Fruit fly (Drosophila melanogaster) whole organism, embryonic: ENCODE measurements around the gene Girdin.
A peak's percentile ranks its signal among the peaks of the same experiment; 100 is the strongest.

ENCODE experiments used
- ATbp ChIP-seq: fragments of 200-800 bp; sonication (Bioruptor generic); optimal IDR thresholded peaks from 2 replicates; lab custom pipeline; 2017; ENCODE audit warnings: missing biosample characterization, mild to moderate bottlenecking, missing genetic modification characterization, missing genetic modification reagents
- Antp ChIP-seq: fragments of 200-800 bp; sonication (Bioruptor generic); optimal IDR thresholded peaks from 3 replicates; lab custom pipeline; 2016; ENCODE audit warnings: missing biosample characterization, missing genetic modification characterization
- CG10209 ChIP-seq: fragments of 200-800 bp; sonication (Bioruptor generic); optimal IDR thresholded peaks from 3 replicates; lab custom pipeline; 2017; ENCODE audit warnings: missing biosample characterization, mild to moderate bottlenecking, missing genetic modification characterization, missing genetic modification reagents
- CG11093 ChIP-seq: fragments of 200-800 bp; sonication (Bioruptor generic); IDR thresholded peaks from 3 replicates; pipeline ENCODE4 v1.3.6; 2022; ENCODE audit warnings: missing biosample characterization, missing genetic modification characterization
- CG14710 ChIP-seq: fragments of 200-800 bp; sonication (Bioruptor generic); optimal IDR thresholded peaks from 3 replicates; lab custom pipeline; 2019; ENCODE audit warnings: missing biosample characterization, mild to moderate bottlenecking, missing genetic modification characterization, moderate library complexity
- CG15011 ChIP-seq: fragments of 200-800 bp; sonication (Bioruptor generic); optimal IDR thresholded peaks from 3 replicates; lab custom pipeline; 2018; ENCODE audit warnings: missing biosample characterization, mild to moderate bottlenecking, missing genetic modification characterization
- CG1529 ChIP-seq: fragments of 200-800 bp; sonication (Bioruptor generic); optimal IDR thresholded peaks from 3 replicates; lab custom pipeline; 2018; ENCODE audit warnings: missing biosample characterization, missing genetic modification characterization
- CG1602 ChIP-seq: fragments of 200-800 bp; sonication (Bioruptor generic); optimal IDR thresholded peaks from 3 replicates; lab custom pipeline; 2016; ENCODE audit warnings: missing biosample characterization, missing genetic modification characterization
- CG16779 ChIP-seq: fragments of 200-800 bp; sonication (Bioruptor generic); IDR thresholded peaks from 2 replicates; pipeline ENCODE4 v1.3.6; 2022; ENCODE audit warnings: missing biosample characterization, missing genetic modification characterization
- CG17568 ChIP-seq: fragments of 200-800 bp; sonication (Bioruptor generic); optimal IDR thresholded peaks from 2 replicates; lab custom pipeline; 2018; ENCODE audit warnings: missing biosample characterization, mild to moderate bottlenecking, missing genetic modification characterization, moderate library complexity
- CG2116 ChIP-seq: fragments of 200-800 bp; sonication (Bioruptor generic); optimal IDR thresholded peaks from 3 replicates; lab custom pipeline; 2018; ENCODE audit warnings: missing biosample characterization, mild to moderate bottlenecking, missing genetic modification characterization
- CG32532 ChIP-seq: fragments of 200-800 bp; sonication (Bioruptor generic); IDR thresholded peaks from 2 replicates; pipeline ENCODE4 v1.3.6; 2022; ENCODE audit warnings: missing biosample characterization, missing genetic modification characterization
- CG4328 ChIP-seq: fragments of 200-800 bp; sonication (Bioruptor generic); optimal IDR thresholded peaks from 3 replicates; lab custom pipeline; 2017; ENCODE audit warnings: missing biosample characterization, missing genetic modification reagents, missing genetic modification characterization
- CG5245 ChIP-seq: fragments of 200-800 bp; sonication (Bioruptor generic); optimal IDR thresholded peaks from 3 replicates; lab custom pipeline; 2016; ENCODE audit warnings: missing biosample characterization, missing genetic modification characterization
- CG6683 ChIP-seq: fragments of 200-800 bp; sonication (Bioruptor generic); optimal IDR thresholded peaks from 2 replicates; lab custom pipeline; 2017; ENCODE audit warnings: missing biosample characterization, mild to moderate bottlenecking, missing genetic modification characterization, missing genetic modification reagents
- CG6854 ChIP-seq: fragments of 200-800 bp; sonication (Bioruptor generic); optimal IDR thresholded peaks from 3 replicates; lab custom pipeline; 2017; ENCODE audit warnings: missing biosample characterization, mild to moderate bottlenecking, missing genetic modification characterization
- CG7963 ChIP-seq: fragments of 200-800 bp; sonication (Bioruptor generic); IDR thresholded peaks from 3 replicates; pipeline ENCODE4 v1.3.6; 2022; ENCODE audit warnings: missing biosample characterization, missing genetic modification characterization; ENCODE audit not compliant: partially characterized antibody
- CG9437 ChIP-seq: fragments of 200-800 bp; sonication (Bioruptor generic); optimal IDR thresholded peaks from 2 replicates; lab custom pipeline; 2018; ENCODE audit warnings: missing biosample characterization, mild to moderate bottlenecking, missing genetic modification characterization
- CG9817 ChIP-seq: fragments of 200-800 bp; sonication (Bioruptor generic); optimal IDR thresholded peaks from 2 replicates; lab custom pipeline; 2018; ENCODE audit warnings: missing biosample characterization, mild to moderate bottlenecking, missing genetic modification characterization, moderate library complexity
- CHES-1-like ChIP-seq: fragments of 200-800 bp; sonication (Bioruptor generic); optimal IDR thresholded peaks from 2 replicates; lab custom pipeline; 2016; ENCODE audit warnings: missing biosample characterization, missing genetic modification characterization
- D ChIP-seq, 2 experiments: fragments of 200-800 bp in 1 of 2; fragments of >200 bp in 1 of 2; sonication (Bioruptor generic) in 1 of 2; optimal IDR thresholded peaks; 2 replicates in 1 of 2; 3 replicates in 1 of 2; lab custom pipeline; 2017; ENCODE audit warnings: mild to moderate bottlenecking in 1 of 2, missing biosample characterization in 1 of 2, missing genetic modification characterization in 1 of 2, missing genetic modification reagents in 1 of 2
- Gsc ChIP-seq: fragments of 200-800 bp; sonication (Bioruptor generic); IDR thresholded peaks from 2 replicates; pipeline ENCODE4 v1.3.6; 2022; ENCODE audit warnings: missing biosample characterization, missing genetic modification characterization
- NC2α ChIP-seq: fragments of 200-800 bp; sonication (Bioruptor generic); optimal IDR thresholded peaks from 2 replicates; lab custom pipeline; 2016; ENCODE audit warnings: missing biosample characterization, missing genetic modification characterization
- NFAT ChIP-seq: fragments of 200-800 bp; sonication (Bioruptor generic); IDR thresholded peaks from 2 replicates; pipeline ENCODE4 v1.3.6; 2022; ENCODE audit warnings: missing biosample characterization, missing genetic modification characterization
- Oaz ChIP-seq: fragments of 200-800 bp; sonication (Bioruptor generic); IDR thresholded peaks from 2 replicates; pipeline ENCODE4 v1.3.6; 2022; ENCODE audit warnings: missing biosample characterization, missing genetic modification characterization
- Scr ChIP-seq: fragments of 200-800 bp; sonication (Bioruptor generic); IDR thresholded peaks from 2 replicates; pipeline ENCODE4 v1.3.6; 2022; ENCODE audit warnings: missing biosample characterization, missing genetic modification characterization; ENCODE audit not compliant: partially characterized antibody
- TFAM ChIP-seq: fragments of 200-800 bp; sonication (Bioruptor generic); optimal IDR thresholded peaks from 2 replicates; lab custom pipeline; 2017; ENCODE audit warnings: missing biosample characterization, missing genetic modification characterization, inconsistent platforms
- aop ChIP-seq: fragments of 200-800 bp; sonication (Bioruptor generic); IDR thresholded peaks from 2 replicates; pipeline ENCODE4 v1.3.6; 2022; ENCODE audit warnings: missing biosample characterization, missing genetic modification characterization
- az2 ChIP-seq: fragments of 200-800 bp; sonication (Bioruptor generic); optimal IDR thresholded peaks from 3 replicates; lab custom pipeline; 2016; ENCODE audit warnings: missing biosample characterization, missing genetic modification characterization
- chn ChIP-seq: fragments of 200-800 bp; sonication (Bioruptor generic); optimal IDR thresholded peaks from 2 replicates; lab custom pipeline; 2016; ENCODE audit warnings: missing biosample characterization, missing genetic modification characterization
- ci ChIP-seq: fragments of 200-800 bp; sonication (Bioruptor generic); IDR thresholded peaks from 3 replicates; pipeline ENCODE4 v1.3.6; 2022; ENCODE audit warnings: missing biosample characterization, missing genetic modification characterization
- corto ChIP-seq: fragments of 200-800 bp; sonication (Bioruptor generic); optimal IDR thresholded peaks from 2 replicates; lab custom pipeline; 2016; ENCODE audit warnings: missing biosample characterization, mild to moderate bottlenecking, missing genetic modification characterization, moderate library complexity
- dati ChIP-seq: fragments of 200-800 bp; sonication (Bioruptor generic); IDR thresholded peaks from 2 replicates; pipeline ENCODE4 v1.3.6; 2022; ENCODE audit warnings: missing biosample characterization, missing genetic modification characterization
- dimm ChIP-seq: fragments of 200-800 bp; sonication (Bioruptor generic); IDR thresholded peaks from 2 replicates; pipeline ENCODE4 v1.3.6; 2022; ENCODE audit warnings: missing biosample characterization, missing genetic modification characterization
- dpn ChIP-seq, 2 experiments: fragments of 200-800 bp; sonication (Bioruptor generic); optimal IDR thresholded peaks; 3 replicates each; lab custom pipeline; 2016; ENCODE audit warnings: missing biosample characterization in 2 of 2, missing genetic modification characterization in 2 of 2
- eve ChIP-seq, 2 experiments: fragments of >200 bp; optimal IDR thresholded peaks; 2 replicates each; lab custom pipeline; 2017; ENCODE audit warnings: missing biosample characterization in 2 of 2, missing genetic modification characterization in 2 of 2
- fd3F ChIP-seq: fragments of 200-800 bp; sonication (Bioruptor generic); optimal IDR thresholded peaks from 2 replicates; lab custom pipeline; 2018; ENCODE audit warnings: missing biosample characterization, mild to moderate bottlenecking, missing genetic modification characterization, moderate library complexity
- grn ChIP-seq: fragments of 200-800 bp; sonication (Bioruptor generic); optimal IDR thresholded peaks from 3 replicates; lab custom pipeline; 2017; ENCODE audit warnings: missing biosample characterization, missing genetic modification characterization
- hbn ChIP-seq: fragments of 200-800 bp; sonication (Bioruptor generic); IDR thresholded peaks from 2 replicates; pipeline ENCODE4 v1.3.6; 2022; ENCODE audit warnings: missing biosample characterization, missing genetic modification characterization; ENCODE audit not compliant: partially characterized antibody
- knrl ChIP-seq: fragments of 200-800 bp; sonication (Bioruptor generic); IDR thresholded peaks from 3 replicates; pipeline ENCODE4 v1.3.6; 2022; ENCODE audit warnings: missing biosample characterization, missing genetic modification characterization; ENCODE audit not compliant: partially characterized antibody
- mam ChIP-seq: fragments of 200-800 bp; sonication (Bioruptor generic); optimal IDR thresholded peaks from 3 replicates; lab custom pipeline; 2016; ENCODE audit warnings: missing biosample characterization, missing genetic modification characterization
- peb ChIP-seq: fragments of 200-800 bp; sonication (Bioruptor generic); IDR thresholded peaks from 2 replicates; pipeline ENCODE4 v1.3.6; 2022; ENCODE audit warnings: missing biosample characterization, missing genetic modification characterization
- pfk ChIP-seq: fragments of 200-800 bp; sonication (Bioruptor generic); optimal IDR thresholded peaks from 2 replicates; lab custom pipeline; 2018; ENCODE audit warnings: missing biosample characterization, mild to moderate bottlenecking, missing genetic modification characterization, moderate library complexity
- pita ChIP-seq: fragments of 200-800 bp; sonication (Bioruptor generic); optimal IDR thresholded peaks from 2 replicates; lab custom pipeline; 2017; ENCODE audit warnings: missing biosample characterization, mild to moderate bottlenecking, missing genetic modification characterization
- pnt ChIP-seq: fragments of 200-800 bp; sonication (Bioruptor generic); optimal IDR thresholded peaks from 3 replicates; lab custom pipeline; 2016; ENCODE audit warnings: missing biosample characterization, missing genetic modification characterization
- stc ChIP-seq: fragments of 200-800 bp; sonication (Bioruptor generic); IDR thresholded peaks from 2 replicates; pipeline ENCODE4 v1.3.6; 2022; ENCODE audit warnings: missing biosample characterization, missing genetic modification characterization
- stwl ChIP-seq: fragments of 200-800 bp; sonication (Bioruptor generic); optimal IDR thresholded peaks from 3 replicates; lab custom pipeline; 2018; ENCODE audit warnings: missing biosample characterization, mild to moderate bottlenecking, missing genetic modification characterization, moderate library complexity
- tio ChIP-seq: fragments of 200-800 bp; sonication (Bioruptor generic); optimal IDR thresholded peaks from 2 replicates; lab custom pipeline; 2017; ENCODE audit warnings: missing biosample characterization, missing genetic modification characterization, inconsistent platforms
- tna ChIP-seq: fragments of 200-800 bp; sonication (Bioruptor generic); IDR thresholded peaks from 2 replicates; pipeline ENCODE4 v1.3.6; 2022; ENCODE audit warnings: missing biosample characterization, missing genetic modification characterization; ENCODE audit not compliant: partially characterized antibody
- vvl ChIP-seq: fragments of 200-800 bp; sonication (Bioruptor generic); IDR thresholded peaks from 2 replicates; pipeline ENCODE4 v1.3.6; 2022; ENCODE audit warnings: missing biosample characterization, missing genetic modification characterization
- zen ChIP-seq: fragments of 200-800 bp; sonication (Bioruptor generic); optimal IDR thresholded peaks from 3 replicates; lab custom pipeline; 2018; ENCODE audit warnings: missing biosample characterization, mild to moderate bottlenecking, missing genetic modification characterization, moderate library complexity

Girdin gene

DNA sequence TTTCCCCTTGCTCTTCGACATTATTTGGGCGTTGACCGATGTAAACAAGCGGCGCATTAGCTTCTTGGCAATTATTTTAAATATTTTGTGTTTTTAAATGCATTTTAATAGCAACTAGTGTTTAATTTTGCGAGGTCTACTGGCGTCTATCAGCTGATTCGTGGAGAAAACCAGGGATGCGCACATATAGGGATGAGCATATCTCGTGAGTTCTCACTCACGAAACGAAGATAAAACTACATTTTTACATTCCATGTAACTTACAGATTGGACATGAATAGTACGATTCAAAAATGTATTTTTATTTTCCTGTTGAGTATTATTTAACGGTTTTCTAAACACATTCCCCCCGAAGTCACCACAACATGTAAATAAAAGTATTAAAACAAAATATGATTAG, 18.7 kb downstream of the Girdin start, which contains the start of gene CG14966 (continued):
- peak; percentile 17 for TF ChIP-seq az2 (GFP tag; lab: Kevin White, UChicago)
- no peak for TF ChIP-seq pita (GFP tag; lab: Kevin White, UChicago)
- peak; percentile 11 for TF ChIP-seq grn (GFP tag; lab: Kevin White, UChicago)
- TF ChIP-seq Oaz (GFP tag; lab: Robert Waterston, UW) = no peak
- no peak for TF ChIP-seq peb
- no peak for TF ChIP-seq chn (GFP tag; lab: Kevin White, UChicago)
- peak; percentile 89 for TF ChIP-seq Scr (GFP tag; lab: Robert Waterston, UW)
- TF ChIP-seq tio (GFP tag; lab: Kevin White, UChicago) = no peak
- no peak for TF ChIP-seq CG6854 (GFP tag; lab: Kevin White, UChicago)
- peak; percentile 11 for TF ChIP-seq pfk (GFP tag; lab: Kevin White, UChicago)
- TF ChIP-seq dati (GFP tag; lab: Robert Waterston, UW) = no peak
- TF ChIP-seq CG14710 (tag; lab: Kevin White, UChicago) = peak; percentile 57
- TF ChIP-seq CG7963 (GFP tag; lab: Robert Waterston, UW) = peak; percentile 76; the same call in 2 of the 3 replicates
- TF ChIP-seq NC2α (GFP tag; lab: Kevin White, UChicago) = no peak
- TF ChIP-seq ATbp (GFP tag; lab: Kevin White, UChicago) = no peak
- no peak for TF ChIP-seq CG1602
- no peak for TF ChIP-seq zen (tag; lab: Kevin White, UChicago)
- peak; percentile 88 for TF ChIP-seq knrl
- TF ChIP-seq CG5245 (GFP tag; lab: Kevin White, UChicago) = no peak
- peak; percentile 62 for TF ChIP-seq mam (GFP tag; lab: Kevin White, UChicago)
- TF ChIP-seq Antp (GFP tag; lab: Kevin White, UChicago) = peak; percentile 22
- no peak for TF ChIP-seq fd3F (GFP tag; lab: Kevin White, UChicago)
- peak; percentile 43 for TF ChIP-seq CG2116 (GFP tag; lab: Kevin White, UChicago)
- no peak for TF ChIP-seq CG6683 (GFP tag; lab: Kevin White, UChicago)
- no peak for TF ChIP-seq CG11093
- peak; percentile 51; the same call in 1 of the 2 replicates for TF ChIP-seq tna (GFP tag; lab: Robert Waterston, UW)
- no peak for TF ChIP-seq CG17568 (GFP tag; lab: Kevin White, UChicago)
- TF ChIP-seq pnt (GFP tag; lab: Kevin White, UChicago) = no peak
- TF ChIP-seq NFAT = no peak; the same call in 1 of the 2 replicates
- TF ChIP-seq CG15011 (GFP tag; lab: Kevin White, UChicago) = no peak
- no peak for TF ChIP-seq eve (GFP tag; optimal IDR thresholded peaks at IDR 0.05; lab: Kevin White, UChicago)
- TF ChIP-seq CG16779 (GFP tag; lab: Robert Waterston, UW) = no peak
- no peak for TF ChIP-seq CG9437 (GFP tag; lab: Kevin White, UChicago)
- TF ChIP-seq hbn (GFP tag; lab: Robert Waterston, UW) = peak; percentile 85
- peak; percentile 43 for TF ChIP-seq stwl
- no peak for TF ChIP-seq Gsc (GFP tag; lab: Robert Waterston, UW)
- TF ChIP-seq TFAM (GFP tag; lab: Kevin White, UChicago) = no peak
- no peak for TF ChIP-seq aop (GFP tag; lab: Robert Waterston, UW)
- no peak for TF ChIP-seq CG4328 (GFP tag; lab: Kevin White, UChicago)
- no peak for TF ChIP-seq dimm
- TF ChIP-seq CG9817 (tag; lab: Kevin White, UChicago) = peak; percentile 6
- peak; percentile 50; the same call in 1 of the 3 replicates for TF ChIP-seq ci (GFP tag; lab: Robert Waterston, UW)
- TF ChIP-seq vvl (GFP tag; lab: Robert Waterston, UW) = peak; percentile 40; the same call in 1 of the 2 replicates
- no peak for TF ChIP-seq corto
- no peak for TF ChIP-seq CG10209 (GFP tag; lab: Kevin White, UChicago)
- no peak for TF ChIP-seq stc (GFP tag; lab: Robert Waterston, UW)
- TF ChIP-seq CG1529 (GFP tag; lab: Kevin White, UChicago) = no peak
- peak; percentile 70 for TF ChIP-seq CHES-1-like (GFP tag; lab: Kevin White, UChicago)
- no peak for TF ChIP-seq D (optimal IDR thresholded peaks at IDR 0.05; lab: Kevin White, UChicago)
- no peak for TF ChIP-seq D (GFP tag; optimal IDR thresholded peaks at IDR 0.05; lab: Kevin White, UChicago)
- TF ChIP-seq CG32532 (GFP tag; lab: Robert Waterston, UW) = peak; percentile 68
- peak; percentile 20 to 48 for TF ChIP-seq dpn (GFP tag; optimal IDR thresholded peaks at IDR 0.05; lab: Kevin White, UChicago)
